Worm (Caenorhabditis elegans) whole organism, L2 larva: ENCODE data around the gene Y60A3A.25.

Source experiments
- R02D3.7 ChIP-seq: fragments of 150-350 bp; optimal IDR thresholded peaks from 2 replicates; lab custom pipeline; 2014; ENCODE audit warnings: missing biosample characterization, missing genetic modification characterization
- ZK546.5 ChIP-seq: sonication (generic microtip); optimal IDR thresholded peaks from 2 replicates; lab custom pipeline; 2017; ENCODE audit warnings: missing biosample characterization, missing genetic modification characterization
- blmp-1 ChIP-seq: sonication (generic microtip); optimal IDR thresholded peaks from 2 replicates; lab custom pipeline; 2017; ENCODE audit warnings: missing genetic modification characterization, mild to moderate bottlenecking, missing compliant biosample characterization, antibody characterized with exemption, moderate library complexity; ENCODE audit not compliant: insufficient read depth
- ceh-16 ChIP-seq: fragments of 150-350 bp; optimal IDR thresholded peaks from 2 replicates; lab custom pipeline; 2014; ENCODE audit warnings: missing biosample characterization, missing genetic modification characterization
- crh-2 ChIP-seq: sonication (generic microtip); optimal IDR thresholded peaks from 2 replicates; lab custom pipeline; 2017; ENCODE audit warnings: missing biosample characterization, missing genetic modification characterization
- egl-27 ChIP-seq: sonication (generic microtip); optimal IDR thresholded peaks from 3 replicates; lab custom pipeline; 2017; ENCODE audit warnings: missing biosample characterization, missing genetic modification reagents, missing genetic modification characterization
- elt-1 ChIP-seq: fragments of 150-350 bp; optimal IDR thresholded peaks from 2 replicates; lab custom pipeline; 2014; ENCODE audit warnings: missing biosample characterization, missing genetic modification characterization
- gmeb-1 ChIP-seq: fragments of 150-350 bp; optimal IDR thresholded peaks from 2 replicates; lab custom pipeline; 2014; ENCODE audit warnings: missing biosample characterization, missing genetic modification characterization
- lin-11 ChIP-seq: fragments of 150-350 bp; sonication (generic microtip); optimal IDR thresholded peaks from 2 replicates; lab custom pipeline; 2014; ENCODE audit warnings: missing biosample characterization, missing genetic modification characterization, inconsistent platforms, mixed read lengths
- lin-13 ChIP-seq: fragments of 150-350 bp; optimal IDR thresholded peaks from 2 replicates; lab custom pipeline; 2014; ENCODE audit warnings: missing biosample characterization, missing genetic modification reagents, missing genetic modification characterization
- lin-39 ChIP-seq: fragments of 150-350 bp; optimal IDR thresholded peaks from 2 replicates; lab custom pipeline; 2014; ENCODE audit warnings: missing biosample characterization, missing genetic modification reagents, missing genetic modification characterization
- mab-5 ChIP-seq: fragments of 150-350 bp; optimal IDR thresholded peaks from 2 replicates; lab custom pipeline; 2014; ENCODE audit warnings: missing biosample characterization, missing genetic modification characterization
- mbf-1 ChIP-seq: sonication (generic microtip); optimal IDR thresholded peaks from 2 replicates; lab custom pipeline; 2017; ENCODE audit warnings: missing biosample characterization, missing genetic modification characterization
- mdl-1 ChIP-seq, 2 experiments: fragments of 150-350 bp in 1 of 2; sonication (generic microtip) in 1 of 2; optimal IDR thresholded peaks; 2 replicates each; lab custom pipeline; 2017; ENCODE audit warnings: missing biosample characterization in 2 of 2, missing genetic modification characterization in 2 of 2
- nhr-10 ChIP-seq: sonication (generic microtip); optimal IDR thresholded peaks from 2 replicates; lab custom pipeline; 2017; ENCODE audit warnings: missing biosample characterization, missing genetic modification characterization
- nhr-11 ChIP-seq: fragments of 150-350 bp; optimal IDR thresholded peaks from 2 replicates; lab custom pipeline; 2014; ENCODE audit warnings: missing biosample characterization, missing genetic modification characterization
- nhr-12 ChIP-seq: fragments of 150-350 bp; optimal IDR thresholded peaks from 2 replicates; lab custom pipeline; 2014; ENCODE audit warnings: missing biosample characterization, missing genetic modification characterization
- nhr-129 ChIP-seq: fragments of 150-350 bp; optimal IDR thresholded peaks from 2 replicates; lab custom pipeline; 2014; ENCODE audit warnings: missing biosample characterization, missing genetic modification characterization
- nhr-21 ChIP-seq: fragments of 150-350 bp; optimal IDR thresholded peaks from 2 replicates; lab custom pipeline; 2014; ENCODE audit warnings: missing biosample characterization, missing genetic modification characterization
- nhr-23 ChIP-seq: fragments of 150-350 bp; optimal IDR thresholded peaks from 2 replicates; lab custom pipeline; 2014; ENCODE audit warnings: missing biosample characterization, missing genetic modification reagents, missing genetic modification characterization
- nhr-237 ChIP-seq: fragments of 150-350 bp; optimal IDR thresholded peaks from 2 replicates; lab custom pipeline; 2014; ENCODE audit warnings: missing biosample characterization, missing genetic modification characterization
- nhr-25 ChIP-seq: fragments of 150-350 bp; sonication (generic microtip); optimal IDR thresholded peaks from 3 replicates; lab custom pipeline; 2014; ENCODE audit warnings: missing biosample characterization, missing genetic modification characterization
- nhr-6 ChIP-seq: fragments of 150-350 bp; optimal IDR thresholded peaks from 2 replicates; lab custom pipeline; 2014; ENCODE audit warnings: missing biosample characterization, missing genetic modification characterization
- peb-1 ChIP-seq: fragments of 150-350 bp; optimal IDR thresholded peaks from 2 replicates; lab custom pipeline; 2014; ENCODE audit warnings: missing biosample characterization, missing genetic modification characterization
- sem-4 ChIP-seq: fragments of 150-350 bp; optimal IDR thresholded peaks from 2 replicates; lab custom pipeline; 2014; ENCODE audit warnings: missing biosample characterization, missing genetic modification reagents, missing genetic modification characterization
- skn-1 ChIP-seq: sonication (generic microtip); optimal IDR thresholded peaks from 2 replicates; lab custom pipeline; 2017; ENCODE audit warnings: missing biosample characterization, missing genetic modification characterization
- sma-3 ChIP-seq: sonication (generic microtip); optimal IDR thresholded peaks from 2 replicates; lab custom pipeline; 2016; ENCODE audit warnings: missing genetic modification reagents, missing genetic modification characterization, missing compliant biosample characterization
- unc-39 ChIP-seq: fragments of 150-350 bp; optimal IDR thresholded peaks from 2 replicates; lab custom pipeline; 2014; ENCODE audit warnings: missing biosample characterization, missing genetic modification characterization
- unc-55 ChIP-seq: fragments of 150-350 bp; sonication (generic microtip); optimal IDR thresholded peaks from 3 replicates; lab custom pipeline; 2014; ENCODE audit warnings: missing biosample characterization, missing genetic modification reagents, missing genetic modification characterization
- unc-62 ChIP-seq: fragments of 150-350 bp; optimal IDR thresholded peaks from 2 replicates; lab custom pipeline; 2014; ENCODE audit warnings: missing biosample characterization, missing genetic modification reagents, missing genetic modification characterization
- zag-1 ChIP-seq: fragments of 150-350 bp; optimal IDR thresholded peaks from 2 replicates; lab custom pipeline; 2014; ENCODE audit warnings: missing biosample characterization, missing genetic modification characterization
- ztf-1 ChIP-seq: fragments of 200-800 bp; sonication (Bioruptor generic); conservative IDR thresholded peaks from 2 replicates; pipeline ENCODE4 v1.3.6; 2022; ENCODE audit warnings: missing genetic modification characterization, missing compliant biosample characterization
- ztf-11 ChIP-seq: sonication (generic microtip); optimal IDR thresholded peaks from 2 replicates; lab custom pipeline; 2017; ENCODE audit warnings: missing biosample characterization, missing genetic modification characterization
- ztf-4 ChIP-seq: fragments of 150-350 bp; optimal IDR thresholded peaks from 2 replicates; lab custom pipeline; 2014; ENCODE audit warnings: missing biosample characterization, missing genetic modification characterization

Y60A3A.25 gene

DNA sequence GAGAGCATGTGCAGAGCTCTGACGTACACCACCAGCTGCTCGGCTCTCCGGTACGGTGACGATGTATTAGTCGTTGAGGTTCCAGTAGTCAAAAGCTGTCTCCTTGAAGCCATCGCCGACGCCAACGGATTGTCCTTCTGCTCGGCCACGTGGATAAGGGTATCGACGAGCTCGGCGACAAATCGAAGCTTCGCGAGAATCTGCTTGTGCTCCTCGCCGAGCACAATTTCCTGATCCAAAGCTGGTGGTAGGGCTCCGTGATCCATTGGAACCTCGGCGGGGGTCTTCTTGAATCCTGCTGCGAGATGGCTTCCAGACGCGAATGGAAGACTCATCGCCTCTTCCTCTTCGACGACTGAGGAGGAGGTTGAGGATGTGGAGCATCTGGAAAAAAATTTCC, 3.5 kb upstream of the Y60A3A.25 start:
- no peak for TF ChIP-seq mab-5 (tag; lab: Kevin White, UChicago)
- no peak for TF ChIP-seq unc-55 (GFP tag; lab: Kevin White, UChicago)
- no peak for TF ChIP-seq nhr-6 (tag; lab: Kevin White, UChicago)
- no peak for TF ChIP-seq ztf-4 (tag; lab: Kevin White, UChicago)
- no peak for TF ChIP-seq blmp-1 (tag; lab: Kevin White, UChicago)
- TF ChIP-seq lin-11 (tag; lab: Kevin White, UChicago): no peak
- no peak for TF ChIP-seq zag-1 (tag; lab: Kevin White, UChicago)
- no peak for TF ChIP-seq unc-39 (tag; lab: Kevin White, UChicago)
- TF ChIP-seq ztf-11 (tag; lab: Kevin White, UChicago): no peak
- no peak for TF ChIP-seq mbf-1
- no peak for TF ChIP-seq unc-62 (GFP tag; lab: Kevin White, UChicago)
- TF ChIP-seq sma-3 (GFP tag; lab: Kevin White, UChicago): no peak
- TF ChIP-seq nhr-10 (tag; lab: Kevin White, UChicago): no peak
- no peak for TF ChIP-seq ZK546.5 (tag; lab: Kevin White, UChicago)
- TF ChIP-seq ceh-16 (tag; lab: Kevin White, UChicago): no peak

- TF ChIP-seq skn-1 (tag; lab: Kevin White, UChicago) (no peak), unc-55 (GFP tag; lab: Kevin White, UChicago) (no peak), R02D3.7 (tag; lab: Kevin White, UChicago) (no peak), gmeb-1 (tag; lab: Kevin White, UChicago) (no peak), egl-27 (tag; lab: Kevin White, UChicago) (no peak), peb-1 (tag; lab: Kevin White, UChicago) (no peak), nhr-12 (tag; lab: Kevin White, UChicago) (no peak), sma-3 (GFP tag; lab: Kevin White, UChicago) (no peak), ztf-1 (GFP tag; lab: Robert Waterston, UW) (no peak), lin-39 (tag; lab: Kevin White, UChicago) (no peak), unc-39 (tag; lab: Kevin White, UChicago) (no peak), nhr-6 (tag; lab: Kevin White, UChicago) (no peak), crh-2 (tag; lab: Kevin White, UChicago) (no peak), ZK546.5 (tag; lab: Kevin White, UChicago) (no peak), unc-62 (GFP tag; lab: Kevin White, UChicago) (no peak), elt-1 (tag; lab: Kevin White, UChicago) (no peak), blmp-1 (tag; lab: Kevin White, UChicago) (no peak), ceh-16 (tag; lab: Kevin White, UChicago) (no peak), zag-1 (tag; lab: Kevin White, UChicago) (no peak)
- TF ChIP-seq, all 48 proteins: peak for 0
Measured at ce11 chrV:19994665-19995064, 672 bp upstream of the Y60A3A.25 start.

- TF ChIP-seq nhr-237 (tag; lab: Kevin White, UChicago) (no peak), elt-1 (tag; lab: Kevin White, UChicago) (no peak), mbf-1 (no peak), nhr-23 (tag; lab: Kevin White, UChicago) (no peak), nhr-12 (tag; lab: Kevin White, UChicago) (no peak), crh-2 (tag; lab: Kevin White, UChicago) (no peak), lin-13 (GFP tag; lab: Kevin White, UChicago) (no peak), sem-4 (tag; lab: Kevin White, UChicago) (no peak)
Measured at ce11 chrV:19987684-19988083, 6.3 kb downstream of the Y60A3A.25 start, which contains the start of gene sri-67. sri-67 (plus strand) TSS chrV:19987984.

ce11 chrV:19986788-19987187, 7.2 kb downstream of the Y60A3A.25 start:
- TF ChIP-seq mdl-1 (tag; optimal IDR thresholded peaks at IDR 0.05; lab: Kevin White, UChicago) (no peak), ceh-16 (tag; lab: Kevin White, UChicago) (no peak), nhr-11 (tag; lab: Kevin White, UChicago) (no peak)

DNA sequence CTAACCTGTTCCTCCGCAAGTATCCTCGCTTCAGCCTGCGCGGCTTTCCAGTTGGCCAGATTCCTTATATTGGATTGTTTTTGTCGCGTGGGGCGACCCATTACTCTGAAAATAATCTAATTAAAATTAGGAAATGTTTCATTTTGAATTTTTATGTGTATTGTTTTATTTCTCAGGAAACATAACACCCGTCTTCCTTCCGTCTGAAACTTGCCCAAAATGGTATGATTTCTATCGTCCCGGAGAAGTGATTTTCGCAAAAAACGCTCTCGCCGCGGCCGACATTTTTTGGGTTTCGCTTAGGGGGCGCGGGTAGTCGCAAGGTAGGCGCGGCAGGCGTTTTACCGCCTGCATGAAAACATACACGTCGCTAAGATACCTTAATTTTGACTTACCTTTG, 7.8 kb downstream of the Y60A3A.25 start, which contains the start of gene clec-260:
clec-260 (minus strand) TSS at position 101 of the 400 bp plus-strand sequence.
- TF ChIP-seq egl-27 (tag; lab: Kevin White, UChicago) (no peak), peb-1 (tag; lab: Kevin White, UChicago) (no peak), nhr-129 (tag; lab: Kevin White, UChicago) (no peak), nhr-21 (tag; lab: Kevin White, UChicago) (no peak), lin-13 (GFP tag; lab: Kevin White, UChicago) (no peak), nhr-25 (tag; lab: Kevin White, UChicago) (no peak)
